Fruit fly (Drosophila melanogaster) whole organism, prepupa: Measurements from ENCODE around the gene CG13623.

Experiments
- Blimp-1 ChIP-seq: fragments of 200-800 bp; sonication (Bioruptor generic); optimal IDR thresholded peaks from 3 replicates; lab custom pipeline; 2017; ENCODE audit warnings: missing biosample characterization, missing genetic modification characterization, mild to moderate bottlenecking, moderate library complexity, missing genetic modification reagents
- CG10631 ChIP-seq: fragments of 200-800 bp; sonication (Bioruptor generic); optimal IDR thresholded peaks from 2 replicates; lab custom pipeline; 2016; ENCODE audit warnings: missing biosample characterization, missing genetic modification characterization
- CG11294 ChIP-seq: fragments of 200-800 bp; sonication (Bioruptor generic); IDR thresholded peaks from 2 replicates; pipeline ENCODE4 v1.3.6; 2022; ENCODE audit warnings: missing biosample characterization, missing genetic modification characterization
- CG11762 ChIP-seq: fragments of 200-800 bp; sonication (Bioruptor generic); optimal IDR thresholded peaks from 3 replicates; lab custom pipeline; 2016; ENCODE audit warnings: missing biosample characterization, missing genetic modification characterization; ENCODE audit not compliant: insufficient read depth
- CG11902 ChIP-seq: fragments of 200-800 bp; sonication (Bioruptor generic); optimal IDR thresholded peaks from 3 replicates; lab custom pipeline; 2016; ENCODE audit warnings: missing biosample characterization, missing genetic modification characterization
- CG15336 ChIP-seq: fragments of 200-800 bp; sonication (Bioruptor generic); IDR thresholded peaks from 2 replicates; pipeline ENCODE4 v1.3.6; 2022; ENCODE audit warnings: missing biosample characterization, missing genetic modification characterization
- CG1621 ChIP-seq: fragments of 200-800 bp; sonication (Bioruptor generic); optimal IDR thresholded peaks from 3 replicates; lab custom pipeline; 2018; ENCODE audit warnings: missing biosample characterization, mild to moderate bottlenecking, missing genetic modification characterization
- CG16779 ChIP-seq: fragments of 200-800 bp; sonication (Bioruptor generic); optimal IDR thresholded peaks from 3 replicates; lab custom pipeline; 2017; ENCODE audit warnings: missing biosample characterization, mild to moderate bottlenecking, missing genetic modification characterization
- CG3032 ChIP-seq: fragments of 200-800 bp; optimal IDR thresholded peaks from 2 replicates; lab custom pipeline; 2019; ENCODE audit warnings: missing biosample characterization, mild to moderate bottlenecking, missing genetic modification characterization, moderate library complexity
- CG31627 ChIP-seq: fragments of 200-800 bp; sonication (Bioruptor generic); optimal IDR thresholded peaks from 3 replicates; lab custom pipeline; 2016; ENCODE audit warnings: missing biosample characterization, missing genetic modification characterization
- CG32006 ChIP-seq: fragments of 200-800 bp; sonication (Bioruptor generic); optimal IDR thresholded peaks from 3 replicates; lab custom pipeline; 2017; ENCODE audit warnings: missing biosample characterization, mild to moderate bottlenecking, missing genetic modification characterization
- CG34406 ChIP-seq: fragments of 200-800 bp; sonication (Bioruptor generic); optimal IDR thresholded peaks from 3 replicates; lab custom pipeline; 2016; ENCODE audit warnings: missing biosample characterization, missing genetic modification characterization
- CG3919 ChIP-seq: fragments of 200-800 bp; sonication (Bioruptor generic); optimal IDR thresholded peaks from 3 replicates; lab custom pipeline; 2016; ENCODE audit warnings: missing biosample characterization, missing genetic modification characterization
- CG4318 ChIP-seq: fragments of 200-800 bp; sonication (Bioruptor generic); optimal IDR thresholded peaks from 3 replicates; lab custom pipeline; 2017; ENCODE audit warnings: missing biosample characterization, mild to moderate bottlenecking, missing genetic modification characterization
- CG6163 ChIP-seq: fragments of 200-800 bp; sonication (Bioruptor generic); IDR thresholded peaks from 3 replicates; pipeline ENCODE4 v1.3.6; 2022; ENCODE audit warnings: missing biosample characterization, missing genetic modification characterization
- CG6276 ChIP-seq: fragments of 200-800 bp; sonication (Bioruptor generic); optimal IDR thresholded peaks from 2 replicates; lab custom pipeline; 2017; ENCODE audit warnings: missing biosample characterization, mild to moderate bottlenecking, missing genetic modification characterization
- CG6792 ChIP-seq: fragments of 200-800 bp; sonication (Bioruptor generic); optimal IDR thresholded peaks from 3 replicates; lab custom pipeline; 2016; ENCODE audit warnings: missing biosample characterization, missing genetic modification characterization
- CG6808 ChIP-seq: fragments of 200-800 bp; sonication (Bioruptor generic); optimal IDR thresholded peaks from 3 replicates; lab custom pipeline; 2017; ENCODE audit warnings: missing biosample characterization, missing genetic modification characterization, mild to moderate bottlenecking, moderate library complexity, missing genetic modification reagents
- CG6854 ChIP-seq: fragments of 200-800 bp; sonication (Bioruptor generic); optimal IDR thresholded peaks from 2 replicates; lab custom pipeline; 2017; ENCODE audit warnings: missing biosample characterization, mild to moderate bottlenecking, missing genetic modification characterization
- CG7368 ChIP-seq: fragments of 200-800 bp; sonication (Bioruptor generic); optimal IDR thresholded peaks from 3 replicates; lab custom pipeline; 2016; ENCODE audit warnings: missing biosample characterization, missing genetic modification characterization
- CG9139 ChIP-seq: fragments of 200-800 bp; sonication (Bioruptor generic); optimal IDR thresholded peaks from 3 replicates; lab custom pipeline; 2017; ENCODE audit warnings: missing biosample characterization, mild to moderate bottlenecking, missing genetic modification characterization
- Eip78C ChIP-seq: fragments of 200-800 bp; sonication (Bioruptor generic); peaks from one replicate; lab custom pipeline; 2016; ENCODE audit warnings: missing biosample characterization, missing genetic modification characterization
- Eip93F ChIP-seq: fragments of 200-800 bp; sonication (Bioruptor generic); optimal IDR thresholded peaks from 2 replicates; lab custom pipeline; 2016; ENCODE audit warnings: missing biosample characterization, mild to moderate bottlenecking, missing genetic modification characterization
- Ets21C ChIP-seq: fragments of 200-800 bp; sonication (Bioruptor generic); optimal IDR thresholded peaks from 3 replicates; lab custom pipeline; 2016; ENCODE audit warnings: missing biosample characterization, missing genetic modification characterization
- Ets96B ChIP-seq: fragments of 200-800 bp; optimal IDR thresholded peaks from 2 replicates; lab custom pipeline; 2019; ENCODE audit warnings: missing biosample characterization, mild to moderate bottlenecking, missing genetic modification characterization, moderate library complexity
- Gug ChIP-seq: fragments of 200-800 bp; sonication (Bioruptor generic); IDR thresholded peaks from 2 replicates; pipeline ENCODE4 v1.3.6; 2022; ENCODE audit warnings: missing biosample characterization, missing genetic modification characterization
- Hr39 ChIP-seq: fragments of 200-800 bp; sonication (Bioruptor generic); optimal IDR thresholded peaks from 2 replicates; lab custom pipeline; 2016; ENCODE audit warnings: missing biosample characterization, missing genetic modification characterization
- Lpt ChIP-seq: fragments of 200-800 bp; sonication (Bioruptor generic); optimal IDR thresholded peaks from 3 replicates; lab custom pipeline; 2016; ENCODE audit warnings: missing biosample characterization, missing genetic modification characterization
- Met ChIP-seq: fragments of 200-800 bp; sonication (Bioruptor generic); optimal IDR thresholded peaks from 3 replicates; lab custom pipeline; 2016; ENCODE audit warnings: missing biosample characterization, missing genetic modification characterization
- Smox ChIP-seq: fragments of 200-800 bp; sonication (Bioruptor generic); optimal IDR thresholded peaks from 3 replicates; lab custom pipeline; 2016; ENCODE audit warnings: missing biosample characterization, missing genetic modification characterization
- Sox102F ChIP-seq: fragments of 200-800 bp; sonication (Bioruptor generic); optimal IDR thresholded peaks from 2 replicates; lab custom pipeline; 2016; ENCODE audit warnings: missing biosample characterization, mild to moderate bottlenecking, missing genetic modification characterization
- Sox14 ChIP-seq: fragments of 200-800 bp; sonication (Bioruptor generic); optimal IDR thresholded peaks from 3 replicates; lab custom pipeline; 2016; ENCODE audit warnings: missing biosample characterization, missing genetic modification characterization
- Sox15 ChIP-seq: fragments of 200-800 bp; sonication (Bioruptor generic); optimal IDR thresholded peaks from 3 replicates; lab custom pipeline; 2016; ENCODE audit warnings: missing biosample characterization, missing genetic modification characterization
- acj6 ChIP-seq: fragments of 200-800 bp; sonication (Bioruptor generic); optimal IDR thresholded peaks from 3 replicates; lab custom pipeline; 2016; ENCODE audit warnings: missing biosample characterization, missing genetic modification characterization
- cyc ChIP-seq: fragments of 200-800 bp; sonication (Bioruptor generic); optimal IDR thresholded peaks from 3 replicates; lab custom pipeline; 2016; ENCODE audit warnings: missing biosample characterization, missing genetic modification characterization
- dac ChIP-seq: fragments of 200-800 bp; sonication (Bioruptor generic); optimal IDR thresholded peaks from 2 replicates; lab custom pipeline; 2017; ENCODE audit warnings: missing biosample characterization, mild to moderate bottlenecking, missing genetic modification characterization
- dsx ChIP-seq: fragments of 200-800 bp; optimal IDR thresholded peaks from 3 replicates; lab custom pipeline; 2019; ENCODE audit warnings: missing biosample characterization, mild to moderate bottlenecking, missing genetic modification characterization, moderate library complexity; ENCODE audit not compliant: poor library complexity, severe bottlenecking
- eg ChIP-seq: fragments of 200-800 bp; sonication (Bioruptor generic); IDR thresholded peaks from 3 replicates; pipeline ENCODE4 v1.3.6; 2022; ENCODE audit warnings: missing biosample characterization, missing genetic modification characterization
- esn ChIP-seq: fragments of 200-800 bp; sonication (Bioruptor generic); optimal IDR thresholded peaks from 2 replicates; lab custom pipeline; 2016; ENCODE audit warnings: missing biosample characterization, mild to moderate bottlenecking, missing genetic modification characterization, moderate library complexity
- fd59A ChIP-seq: fragments of 200-800 bp; sonication (Bioruptor generic); optimal IDR thresholded peaks from 2 replicates; lab custom pipeline; 2017; ENCODE audit warnings: missing biosample characterization, mild to moderate bottlenecking, missing genetic modification characterization, missing genetic modification reagents
- fd85E ChIP-seq: fragments of 200-800 bp; sonication (Bioruptor generic); optimal IDR thresholded peaks from 3 replicates; lab custom pipeline; 2016; ENCODE audit warnings: missing biosample characterization, missing genetic modification characterization
- lz ChIP-seq: fragments of 200-800 bp; sonication (Bioruptor generic); optimal IDR thresholded peaks from 3 replicates; lab custom pipeline; 2016; ENCODE audit warnings: missing biosample characterization, missing genetic modification characterization
- ss ChIP-seq, 2 experiments: fragments of 200-800 bp; sonication (Bioruptor generic); optimal IDR thresholded peaks; 2 replicates in 1 of 2; 3 replicates in 1 of 2; lab custom pipeline; 2017 to 2018; ENCODE audit warnings: mild to moderate bottlenecking in 2 of 2, missing biosample characterization in 2 of 2, missing genetic modification characterization in 2 of 2, moderate library complexity in 1 of 2
- svp ChIP-seq: fragments of 200-800 bp; sonication (Bioruptor generic); peaks from one replicate; lab custom pipeline; 2016; ENCODE audit warnings: missing biosample characterization, missing genetic modification characterization
- topi ChIP-seq: fragments of 200-800 bp; sonication (Bioruptor generic); optimal IDR thresholded peaks from 3 replicates; lab custom pipeline; 2016; ENCODE audit warnings: missing biosample characterization, missing genetic modification characterization
- vri ChIP-seq: fragments of 200-800 bp; sonication (Bioruptor generic); optimal IDR thresholded peaks from 3 replicates; lab custom pipeline; 2016; ENCODE audit warnings: missing biosample characterization, mild to moderate bottlenecking, missing genetic modification characterization

Gene CG13623

dm6 chr3R:24549834-24550233 lies 19.5 kb upstream of the CG13623 start (continued):
- peak; percentile 92 for TF ChIP-seq CG6808 (GFP tag; lab: Kevin White, UChicago)
- no peak for TF ChIP-seq Sox15
- TF ChIP-seq CG32006 (GFP tag; lab: Kevin White, UChicago): no peak
- TF ChIP-seq Smox (GFP tag; lab: Kevin White, UChicago): no peak
- TF ChIP-seq Blimp-1: no peak
- no peak for TF ChIP-seq esn (GFP tag; lab: Kevin White, UChicago)
- no peak for TF ChIP-seq CG4318 (GFP tag; lab: Kevin White, UChicago)
- no peak for TF ChIP-seq dac (GFP tag; lab: Kevin White, UChicago)
- peak; percentile 18 for TF ChIP-seq CG34406 (GFP tag; lab: Kevin White, UChicago)
- peak; percentile 29 for TF ChIP-seq vri (GFP tag; lab: Kevin White, UChicago)
- TF ChIP-seq dsx (GFP tag; lab: Kevin White, UChicago): peak; percentile 89
- TF ChIP-seq CG3032: peak; percentile 61
- TF ChIP-seq CG9139: peak; percentile 97
- TF ChIP-seq fd59A (GFP tag; lab: Kevin White, UChicago): no peak
- TF ChIP-seq CG15336: peak; percentile 16; the same call in 1 of the 2 replicates
- TF ChIP-seq CG11762 (GFP tag; lab: Kevin White, UChicago): no peak
- TF ChIP-seq CG6276 (GFP tag; lab: Kevin White, UChicago): no peak
- no peak for TF ChIP-seq cyc (GFP tag; lab: Kevin White, UChicago)
- TF ChIP-seq Gug (GFP tag; lab: Robert Waterston, UW): no peak
- no peak for TF ChIP-seq Eip93F
- no peak for TF ChIP-seq Ets21C
- TF ChIP-seq lz (GFP tag; lab: Kevin White, UChicago): no peak
- no peak for TF ChIP-seq Sox14 (GFP tag; lab: Kevin White, UChicago)
- no peak for TF ChIP-seq topi (GFP tag; lab: Kevin White, UChicago)
- no peak for TF ChIP-seq svp
- no peak for TF ChIP-seq CG16779
- peak; percentile 77 for TF ChIP-seq CG1621 (tag; lab: Kevin White, UChicago)
- no peak for TF ChIP-seq CG31627
- TF ChIP-seq Met (GFP tag; lab: Kevin White, UChicago): no peak
- no peak; the same call in none of the 3 replicates for TF ChIP-seq CG6163 (GFP tag; lab: Robert Waterston, UW)
- peak; percentile 58 for TF ChIP-seq CG6854
- no peak for TF ChIP-seq CG11294 (GFP tag; lab: Robert Waterston, UW)
- TF ChIP-seq CG6792: no peak
- TF ChIP-seq Ets96B (tag; lab: Kevin White, UChicago): peak; percentile 81
- TF ChIP-seq CG7368 (GFP tag; lab: Kevin White, UChicago): peak; percentile 33

DNA sequence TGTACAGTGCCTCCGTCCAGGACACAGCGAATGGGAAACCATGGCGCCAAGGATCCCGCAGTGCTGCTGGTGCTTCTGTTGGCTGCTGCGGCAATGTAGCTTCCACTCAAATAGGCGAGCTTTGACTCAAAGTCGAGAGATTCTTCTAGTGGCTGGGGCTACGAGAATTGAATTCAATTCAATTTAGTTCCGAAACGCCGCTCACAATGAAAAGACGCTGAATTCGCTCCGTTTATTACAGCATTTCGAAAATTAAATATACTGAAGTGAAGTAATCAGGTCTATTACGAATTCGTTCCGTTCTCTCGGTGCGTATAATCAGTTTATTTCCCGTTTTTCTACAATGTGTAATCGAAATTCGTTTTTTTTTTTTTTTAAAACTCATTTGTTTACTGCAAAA lies 18.5 kb upstream of the CG13623 start:
- TF ChIP-seq CG11762 (GFP tag; lab: Kevin White, UChicago) (no peak), ss (GFP tag; optimal IDR thresholded peaks at IDR 0.05; lab: Kevin White, UChicago) (peak in 1 of 2 experiments; percentile 17), Ets21C (no peak), fd59A (GFP tag; lab: Kevin White, UChicago) (no peak), vri (GFP tag; lab: Kevin White, UChicago) (peak; percentile 48), Eip78C (GFP tag; lab: Kevin White, UChicago) (peak; percentile 1), dsx (GFP tag; lab: Kevin White, UChicago) (no peak), CG15336 (no peak)
- TF ChIP-seq, all 60 proteins: peak for 3

DNA sequence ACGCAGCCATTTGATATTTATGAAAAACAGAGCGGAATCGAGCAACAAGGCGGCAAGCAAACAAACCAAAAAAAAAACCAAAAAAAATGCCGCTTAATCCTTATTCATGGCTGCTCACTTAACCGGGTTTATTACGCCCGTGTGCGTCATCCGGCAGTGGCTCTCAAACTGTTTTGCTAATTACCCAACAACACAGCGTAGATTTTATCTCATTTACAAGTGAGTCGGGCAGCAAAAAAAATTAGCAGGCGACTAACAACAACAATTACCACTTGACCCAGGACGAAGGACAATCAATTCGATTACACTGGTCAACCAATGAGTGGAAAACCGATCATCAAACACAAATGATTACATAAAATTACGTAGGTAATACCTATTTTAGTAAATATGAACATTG lies 17.9 kb upstream of the CG13623 start:
- TF ChIP-seq CG15336: no peak
- TF ChIP-seq Sox102F (GFP tag; lab: Kevin White, UChicago): no peak
- no peak for TF ChIP-seq Hr39 (GFP tag; lab: Kevin White, UChicago)
- TF ChIP-seq CG11902 (GFP tag; lab: Kevin White, UChicago): no peak
- TF ChIP-seq CG11762 (GFP tag; lab: Kevin White, UChicago): no peak
- no peak for TF ChIP-seq eg (GFP tag; lab: Robert Waterston, UW)
- TF ChIP-seq CG9139: no peak
- no peak for TF ChIP-seq CG3919 (GFP tag; lab: Kevin White, UChicago)
- no peak for TF ChIP-seq acj6 (GFP tag; lab: Kevin White, UChicago)
- TF ChIP-seq Ets96B (tag; lab: Kevin White, UChicago): no peak
- TF ChIP-seq vri (GFP tag; lab: Kevin White, UChicago): no peak
- no peak for TF ChIP-seq fd85E (GFP tag; lab: Kevin White, UChicago)
- no peak for TF ChIP-seq Lpt (GFP tag; lab: Kevin White, UChicago)
- TF ChIP-seq CG10631 (GFP tag; lab: Kevin White, UChicago): no peak
- no peak for TF ChIP-seq Smox (GFP tag; lab: Kevin White, UChicago)
- no peak for TF ChIP-seq CG7368 (GFP tag; lab: Kevin White, UChicago)
- no peak for TF ChIP-seq CG6792
